Worm (Caenorhabditis elegans): ENCODE results near the gene H12D21.6.

H12D21.6 gene

ce11 chrV:14897731-14898130 is at the start of gene H12D21.6:
TSS of gene H12D21.6 (minus strand) at chrV:14897831.
- no peak for TF ChIP-seq blmp-1 (tag; optimal IDR thresholded peaks at IDR 0.05)
- no peak for TF ChIP-seq sem-2 (GFP tag; optimal IDR thresholded peaks at IDR 0.05)
- TF ChIP-seq lin-32 (GFP tag; optimal IDR thresholded peaks at IDR 0.05): no peak
- no peak for TF ChIP-seq lsy-2 (tag; optimal IDR thresholded peaks at IDR 0.05)
- no peak for TF ChIP-seq bed-3 (GFP tag; optimal IDR thresholded peaks at IDR 0.05)
- no peak for TF ChIP-seq ceh-43 (GFP tag; optimal IDR thresholded peaks at IDR 0.05)
- no peak for TF ChIP-seq lin-13 (tag; optimal IDR thresholded peaks at IDR 0.05)
- TF ChIP-seq drap-1 (GFP tag; optimal IDR thresholded peaks at IDR 0.05): no peak
- TF ChIP-seq nhr-237 (tag; optimal IDR thresholded peaks at IDR 0.05): no peak

- TF ChIP-seq ztf-11 (tag; optimal IDR thresholded peaks at IDR 0.05) (no peak), pha-4 (tag; optimal IDR thresholded peaks at IDR 0.05) (no peak), lsy-2 (tag; optimal IDR thresholded peaks at IDR 0.05) (no peak), sptf-1 (tag; optimal IDR thresholded peaks at IDR 0.05) (no peak), nhr-76 (tag; optimal IDR thresholded peaks at IDR 0.05) (no peak), tbx-8 (GFP tag; optimal IDR thresholded peaks at IDR 0.05) (no peak), nhr-237 (tag; optimal IDR thresholded peaks at IDR 0.05) (no peak), elt-1 (tag; optimal IDR thresholded peaks at IDR 0.05; ENCODE audit: borderline replicate concordance, insufficient read depth) (no peak), drap-1 (GFP tag; optimal IDR thresholded peaks at IDR 0.05) (no peak), ces-1 (GFP tag; optimal IDR thresholded peaks at IDR 0.05) (no peak), flh-1 (GFP tag; optimal IDR thresholded peaks at IDR 0.05) (no peak), sem-2 (GFP tag; optimal IDR thresholded peaks at IDR 0.05) (no peak)
Measured at ce11 chrV:14947022-14947421, 49.4 kb upstream of the H12D21.6 start, which contains the start of gene C30G7.4. TSS of gene C30G7.4 (minus strand) at chrV:14947122.

- TF ChIP-seq lin-13 (tag; optimal IDR thresholded peaks at IDR 0.05): no peak
- TF ChIP-seq nhr-12 (tag; optimal IDR thresholded peaks at IDR 0.05): no peak
- TF ChIP-seq drap-1 (GFP tag; optimal IDR thresholded peaks at IDR 0.05): no peak
- no peak for TF ChIP-seq cnd-1 (tag; optimal IDR thresholded peaks at IDR 0.05)
- no peak for TF ChIP-seq nhr-76 (tag; optimal IDR thresholded peaks at IDR 0.05)
- TF ChIP-seq blmp-1 (tag; optimal IDR thresholded peaks at IDR 0.05): no peak
- no peak for TF ChIP-seq lin-32 (GFP tag; optimal IDR thresholded peaks at IDR 0.05)
Measured at ce11 chrV:14945697-14946096, 48.1 kb upstream of the H12D21.6 start, which contains the start of gene C30G7.3. TSS of gene C30G7.3 (minus strand) at chrV:14945704.

- no peak for TF ChIP-seq blmp-1 (tag; optimal IDR thresholded peaks at IDR 0.05)
- TF ChIP-seq sem-2 (GFP tag; optimal IDR thresholded peaks at IDR 0.05): no peak
- TF ChIP-seq ceh-39 (tag; optimal IDR thresholded peaks at IDR 0.05): no peak
- TF ChIP-seq elt-3 (tag; optimal IDR thresholded peaks at IDR 0.05): no peak
- TF ChIP-seq mls-2 (tag; optimal IDR thresholded peaks at IDR 0.05): no peak
- no peak for TF ChIP-seq sptf-1 (tag; optimal IDR thresholded peaks at IDR 0.05)
- TF ChIP-seq lin-13 (tag; optimal IDR thresholded peaks at IDR 0.05): no peak
Measured at ce11 chrV:14945124-14945523, 47.5 kb upstream of the H12D21.6 start.

ce11 chrV:14943774-14944173 is 46.1 kb upstream of the H12D21.6 start:
- TF ChIP-seq mls-2 (tag; optimal IDR thresholded peaks at IDR 0.05) (no peak), lsy-2 (tag; optimal IDR thresholded peaks at IDR 0.05) (no peak), ceh-43 (GFP tag; optimal IDR thresholded peaks at IDR 0.05) (no peak), nhr-28 (tag; optimal IDR thresholded peaks at IDR 0.05) (no peak), ztf-11 (tag; optimal IDR thresholded peaks at IDR 0.05) (no peak), flh-1 (GFP tag; optimal IDR thresholded peaks at IDR 0.05) (no peak), nhr-2 (tag; optimal IDR thresholded peaks at IDR 0.05) (no peak), ces-1 (GFP tag; optimal IDR thresholded peaks at IDR 0.05) (no peak), nhr-237 (tag; optimal IDR thresholded peaks at IDR 0.05) (no peak), unc-120 (tag; optimal IDR thresholded peaks at IDR 0.05; ENCODE audit: poor library complexity, severe bottlenecking) (no peak), lin-32 (GFP tag; optimal IDR thresholded peaks at IDR 0.05) (no peak), drap-1 (GFP tag; optimal IDR thresholded peaks at IDR 0.05) (no peak), unc-62 (GFP tag; optimal IDR thresholded peaks at IDR 0.05) (no peak)

- TF ChIP-seq blmp-1 (tag; optimal IDR thresholded peaks at IDR 0.05) (no peak), ceh-39 (tag; optimal IDR thresholded peaks at IDR 0.05) (no peak), zip-8 (tag; optimal IDR thresholded peaks at IDR 0.05) (peak; percentile 96)
Measured at ce11 chrV:14942898-14943297, 45.3 kb upstream of the H12D21.6 start.

ce11 chrV:14936587-14936986 is 39.0 kb upstream of the H12D21.6 start, which contains the start of gene C30G7.2:
TSS of gene C30G7.2 (plus strand) at chrV:14936887.
- TF ChIP-seq blmp-1 (tag; optimal IDR thresholded peaks at IDR 0.05) (no peak), lin-13 (tag; optimal IDR thresholded peaks at IDR 0.05) (no peak), cnd-1 (tag; optimal IDR thresholded peaks at IDR 0.05) (no peak), M03D4.4 (tag; optimal IDR thresholded peaks at IDR 0.05) (no peak), flh-1 (GFP tag; optimal IDR thresholded peaks at IDR 0.05) (no peak)
